Fruit fly (Drosophila melanogaster): Measurements from ENCODE around the gene MTPAP.
A peak's percentile ranks its signal among the peaks of the same experiment; 100 is the strongest.

MTPAP gene

DNA sequence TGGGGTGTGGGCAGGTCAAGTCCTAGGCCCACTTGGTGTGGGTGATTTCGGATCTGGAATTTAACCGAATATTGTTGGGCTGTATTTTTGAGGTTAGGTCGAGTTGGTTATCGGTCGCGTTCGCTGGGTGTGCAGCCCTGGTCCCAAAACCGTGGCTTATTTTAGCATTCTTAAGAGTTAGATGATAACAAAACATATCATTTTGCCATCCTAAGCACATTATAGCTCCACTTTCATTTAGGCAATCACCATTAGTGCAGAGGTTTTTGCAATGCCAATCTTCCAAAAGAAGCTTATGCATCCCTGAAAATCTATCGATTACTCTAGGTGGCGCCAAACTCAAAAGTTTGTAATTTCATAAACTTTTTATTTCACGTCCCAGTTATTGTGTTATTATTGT, at the start of gene MTPAP:
Gene MTPAP (minus strand): TSS at position 103 of the 400 bp plus-strand sequence.
- TF ChIP-seq CG8478 (optimal IDR thresholded peaks at IDR 0.05), result no peak
- TF ChIP-seq usp (GFP tag; optimal IDR thresholded peaks at IDR 0.05), result no peak
- no peak for TF ChIP-seq pan (optimal IDR thresholded peaks at IDR 0.05)
- TF ChIP-seq Dll (optimal IDR thresholded peaks at IDR 0.05), result no peak
- TF ChIP-seq EcR (GFP tag; optimal IDR thresholded peaks at IDR 0.05), result no peak
- no peak for TF ChIP-seq psq (optimal IDR thresholded peaks at IDR 0.05)

dm6 chrX:1398455-1399055, 49.4 kb upstream of the MTPAP start:
- no peak for TF ChIP-seq usp (GFP tag; optimal IDR thresholded peaks at IDR 0.05)
- TF ChIP-seq psq (optimal IDR thresholded peaks at IDR 0.05), result no peak

dm6 chrX:1397649-1398454, 48.7 kb upstream of the MTPAP start:
- TF ChIP-seq pan (optimal IDR thresholded peaks at IDR 0.05) (no peak), psq (optimal IDR thresholded peaks at IDR 0.05) (no peak), EcR (GFP tag; optimal IDR thresholded peaks at IDR 0.05) (no peak), Dll (optimal IDR thresholded peaks at IDR 0.05) (no peak), CG8478 (optimal IDR thresholded peaks at IDR 0.05) (no peak), usp (GFP tag; optimal IDR thresholded peaks at IDR 0.05) (no peak)

- no peak for TF ChIP-seq psq (optimal IDR thresholded peaks at IDR 0.05)
- TF ChIP-seq pan (optimal IDR thresholded peaks at IDR 0.05), result no peak
- no peak for TF ChIP-seq usp (GFP tag; optimal IDR thresholded peaks at IDR 0.05)
- TF ChIP-seq EcR (GFP tag; optimal IDR thresholded peaks at IDR 0.05), result no peak
- no peak for TF ChIP-seq Dll (optimal IDR thresholded peaks at IDR 0.05)
- no peak for TF ChIP-seq CG8478 (optimal IDR thresholded peaks at IDR 0.05)
Observed at dm6 chrX:1392875-1393274, 43.7 kb upstream of the MTPAP start, which contains the start of gene Rilpl. TSS of gene Rilpl (plus strand) at chrX:1393054.

dm6 chrX:1388148-1388703, 39.1 kb upstream of the MTPAP start:
- TF ChIP-seq pan (optimal IDR thresholded peaks at IDR 0.05), result no peak
- TF ChIP-seq CG8478 (optimal IDR thresholded peaks at IDR 0.05), result no peak
- peak; percentile 90 for TF ChIP-seq Dll (optimal IDR thresholded peaks at IDR 0.05)

DNA sequence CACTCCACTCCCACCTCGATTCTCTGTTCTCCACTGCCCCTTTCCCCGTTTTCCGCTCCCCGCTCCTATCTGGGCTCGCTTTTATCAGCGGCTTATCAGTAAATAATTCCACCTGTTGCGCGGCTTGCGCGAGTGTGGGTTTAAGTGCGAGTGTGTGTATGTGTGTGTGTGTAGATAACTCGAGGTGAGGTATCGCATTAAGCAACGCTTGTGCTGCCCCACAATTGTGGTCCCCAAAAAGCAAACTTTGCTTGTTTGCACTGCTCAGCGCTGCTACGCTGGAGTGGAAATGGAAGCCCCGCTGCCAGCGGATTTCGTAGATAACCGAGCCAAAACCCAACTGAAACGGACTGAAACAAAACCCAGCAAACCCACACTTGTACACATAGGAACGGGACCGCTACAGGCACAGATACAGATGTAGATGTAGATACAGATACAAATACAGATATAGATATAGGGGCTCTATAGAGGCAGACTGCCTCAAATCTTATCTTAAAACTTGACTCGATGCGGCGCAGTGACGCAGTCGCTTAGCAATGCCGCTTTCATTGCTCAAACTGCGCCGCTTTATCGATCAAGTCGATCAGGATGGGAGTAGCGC, 38.1 kb upstream of the MTPAP start:
- TF ChIP-seq CG8478 (optimal IDR thresholded peaks at IDR 0.05) (no peak), Dll (optimal IDR thresholded peaks at IDR 0.05) (no peak), psq (optimal IDR thresholded peaks at IDR 0.05) (no peak), EcR (GFP tag; optimal IDR thresholded peaks at IDR 0.05) (no peak), usp (GFP tag; optimal IDR thresholded peaks at IDR 0.05) (no peak), pan (optimal IDR thresholded peaks at IDR 0.05) (no peak)

dm6 chrX:1384232-1384631, 35.1 kb upstream of the MTPAP start:
- no peak for TF ChIP-seq psq (optimal IDR thresholded peaks at IDR 0.05)
- no peak for TF ChIP-seq Dll (optimal IDR thresholded peaks at IDR 0.05)
- TF ChIP-seq usp (GFP tag; optimal IDR thresholded peaks at IDR 0.05), result no peak
- no peak for TF ChIP-seq pan (optimal IDR thresholded peaks at IDR 0.05)
- no peak for TF ChIP-seq EcR (GFP tag; optimal IDR thresholded peaks at IDR 0.05)
- TF ChIP-seq CG8478 (optimal IDR thresholded peaks at IDR 0.05), result no peak

- TF ChIP-seq Dll (optimal IDR thresholded peaks at IDR 0.05), result no peak
- no peak for TF ChIP-seq pan (optimal IDR thresholded peaks at IDR 0.05)
- TF ChIP-seq usp (GFP tag; optimal IDR thresholded peaks at IDR 0.05), result no peak
- TF ChIP-seq psq (optimal IDR thresholded peaks at IDR 0.05), result no peak
- no peak for TF ChIP-seq CG8478 (optimal IDR thresholded peaks at IDR 0.05)
- TF ChIP-seq EcR (GFP tag; optimal IDR thresholded peaks at IDR 0.05), result no peak
Observed at dm6 chrX:1382489-1382888, 33.3 kb upstream of the MTPAP start.

DNA sequence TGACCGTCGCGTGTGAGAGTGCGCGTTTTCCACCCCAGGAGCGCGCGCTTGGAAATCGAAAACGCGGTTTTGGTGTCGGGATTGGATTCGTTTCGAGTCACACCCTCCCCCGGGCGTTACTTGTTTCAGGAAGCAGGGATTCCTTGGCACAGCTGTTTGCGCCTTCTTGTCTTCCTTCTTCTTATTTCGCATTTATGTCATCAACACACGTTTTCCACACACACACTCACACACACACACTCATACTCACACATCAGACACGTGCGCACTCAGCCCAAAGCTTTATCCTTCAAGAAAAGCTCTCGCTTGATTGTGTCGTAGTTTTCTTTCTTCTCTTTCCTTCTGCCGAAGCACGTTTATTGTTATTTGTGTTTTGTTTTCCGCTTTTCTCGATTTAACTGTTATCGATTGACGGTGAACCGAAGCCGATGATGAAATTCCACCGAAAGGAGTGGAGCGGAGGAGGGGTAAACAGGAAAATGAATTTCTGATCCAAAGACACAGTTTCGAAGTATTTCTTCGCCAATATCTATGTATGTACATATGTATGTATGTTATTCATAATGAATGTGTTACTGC, 32.3 kb upstream of the MTPAP start:
- TF ChIP-seq psq (optimal IDR thresholded peaks at IDR 0.05), result no peak
- TF ChIP-seq pan (optimal IDR thresholded peaks at IDR 0.05), result no peak
- TF ChIP-seq CG8478 (optimal IDR thresholded peaks at IDR 0.05), result no peak
- no peak for TF ChIP-seq usp (GFP tag; optimal IDR thresholded peaks at IDR 0.05)
- TF ChIP-seq EcR (GFP tag; optimal IDR thresholded peaks at IDR 0.05), result no peak
- no peak for TF ChIP-seq Dll (optimal IDR thresholded peaks at IDR 0.05)

dm6 chrX:1380350-1381060, 31.3 kb upstream of the MTPAP start, which contains the start of the genes CG3719 and CG32813:
TSS of gene CG3719 (minus strand) at chrX:1380480.
TSS of gene CG32813 (plus strand) at chrX:1380914.
- TF ChIP-seq Dll (optimal IDR thresholded peaks at IDR 0.05) (peak; percentile 4), EcR (GFP tag; optimal IDR thresholded peaks at IDR 0.05) (no peak)

DNA sequence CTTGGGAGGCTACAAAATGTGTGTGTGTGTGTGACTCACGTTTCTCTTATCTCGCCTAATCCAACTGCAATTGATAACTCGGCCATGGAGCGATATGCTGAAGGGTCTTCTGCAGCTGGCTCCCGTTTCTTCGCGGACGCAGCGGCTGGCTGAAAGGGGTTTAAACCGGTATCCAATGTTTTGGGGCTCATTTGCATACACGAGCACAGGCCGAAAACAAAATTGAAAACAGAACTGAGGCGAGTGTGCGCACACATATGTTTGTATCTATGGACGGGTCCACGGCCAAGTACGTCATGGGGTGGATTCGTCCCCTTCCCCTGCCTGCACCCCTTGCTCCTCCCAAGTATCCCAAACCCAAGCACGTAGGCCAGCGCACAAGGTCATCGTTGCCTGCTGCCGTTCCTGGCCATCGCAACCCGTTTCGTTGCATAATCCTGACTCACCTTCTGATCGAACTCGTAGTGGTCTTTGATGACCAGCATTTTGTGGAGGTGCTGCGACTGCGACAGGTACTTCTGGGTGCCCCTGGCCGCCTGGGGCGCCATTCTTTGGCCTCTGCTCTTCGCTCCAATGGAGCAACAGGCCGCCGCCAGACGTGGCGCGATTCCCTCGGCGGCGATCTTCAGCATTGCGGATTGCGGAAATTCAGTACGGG, 30.7 kb upstream of the MTPAP start:
- no peak for TF ChIP-seq pan (optimal IDR thresholded peaks at IDR 0.05)
- TF ChIP-seq Dll (optimal IDR thresholded peaks at IDR 0.05), result no peak
- TF ChIP-seq CG8478 (optimal IDR thresholded peaks at IDR 0.05), result no peak
- no peak for TF ChIP-seq usp (GFP tag; optimal IDR thresholded peaks at IDR 0.05)
- no peak for TF ChIP-seq EcR (GFP tag; optimal IDR thresholded peaks at IDR 0.05)
- TF ChIP-seq psq (optimal IDR thresholded peaks at IDR 0.05), result no peak

Data from whole organism.